Worm (Caenorhabditis elegans) whole organism, young adult: ENCODE results near the gene Y40A1A.3.

ENCODE experiments used
- F10E7.11 ChIP-seq: sonication (generic microtip); optimal IDR thresholded peaks from 2 replicates; lab custom pipeline; 2017; ENCODE audit warnings: mild to moderate bottlenecking, missing genetic modification characterization, moderate library complexity, missing compliant biosample characterization
- F33H1.4 ChIP-seq: fragments of 200-800 bp; sonication (Bioruptor generic); IDR thresholded peaks from 2 replicates; pipeline ENCODE4 v1.3.6; 2022; ENCODE audit warnings: missing genetic modification reagents, missing genetic modification characterization, missing compliant biosample characterization
- K12H6.12 ChIP-seq: fragments of 200-800 bp; sonication (Bioruptor generic); optimal IDR thresholded peaks from 2 replicates; lab custom pipeline; 2018; ENCODE audit warnings: mild to moderate bottlenecking, missing genetic modification characterization, missing compliant biosample characterization
- Y53F4B.3 ChIP-seq: fragments of 200-800 bp; sonication (Bioruptor generic); IDR thresholded peaks from 2 replicates; pipeline ENCODE4 v1.3.6; 2022; ENCODE audit warnings: missing genetic modification reagents, missing genetic modification characterization, missing compliant biosample characterization
- Y56A3A.18 ChIP-seq: fragments of 200-800 bp; sonication (Bioruptor generic); IDR thresholded peaks from 2 replicates; pipeline ENCODE4 v1.3.6; 2022; ENCODE audit warnings: missing genetic modification reagents, missing genetic modification characterization, missing compliant biosample characterization
- Y79H2A.3 ChIP-seq: fragments of 200-800 bp; sonication (Bioruptor generic); conservative IDR thresholded peaks from 2 replicates; pipeline ENCODE4 v1.3.6; 2022; ENCODE audit warnings: missing genetic modification reagents, missing genetic modification characterization, missing compliant biosample characterization
- Y95B8A.8 ChIP-seq: fragments of 200-800 bp; sonication (Bioruptor generic); IDR thresholded peaks from 2 replicates; pipeline ENCODE4 v1.3.6; 2022; ENCODE audit warnings: missing genetic modification reagents, missing genetic modification characterization, missing compliant biosample characterization
- ZK185.1 ChIP-seq: sonication (generic microtip); optimal IDR thresholded peaks from 2 replicates; lab custom pipeline; 2016; ENCODE audit warnings: mild to moderate bottlenecking, missing genetic modification characterization, missing compliant biosample characterization; ENCODE audit not compliant: poor library complexity, severe bottlenecking
- akir-1 ChIP-seq: fragments of 200-800 bp; sonication (Bioruptor generic); optimal IDR thresholded peaks from 2 replicates; lab custom pipeline; 2018; ENCODE audit warnings: mild to moderate bottlenecking, missing genetic modification characterization, moderate library complexity, missing compliant biosample characterization
- aptf-3 ChIP-seq: fragments of 200-800 bp; sonication (Bioruptor generic); IDR thresholded peaks from 2 replicates; pipeline ENCODE4 v1.3.6; 2022; ENCODE audit warnings: missing genetic modification characterization, missing compliant biosample characterization
- atf-7 ChIP-seq: sonication (generic microtip); optimal IDR thresholded peaks from 2 replicates; lab custom pipeline; 2017; ENCODE audit warnings: mild to moderate bottlenecking, missing genetic modification characterization, missing compliant biosample characterization
- bed-2 ChIP-seq: fragments of 200-800 bp; sonication (Bioruptor generic); IDR thresholded peaks from 2 replicates; pipeline ENCODE4 v1.3.6; 2022; ENCODE audit warnings: missing genetic modification reagents, missing genetic modification characterization, missing compliant biosample characterization
- cebp-2 ChIP-seq: fragments of 200-800 bp; sonication (Bioruptor generic); IDR thresholded peaks from 2 replicates; pipeline ENCODE4 v1.3.6; 2022; ENCODE audit warnings: missing genetic modification characterization, missing compliant biosample characterization
- ceh-100 ChIP-seq: fragments of 200-800 bp; sonication (Bioruptor generic); IDR thresholded peaks from 2 replicates; pipeline ENCODE4 v1.3.6; 2022; ENCODE audit warnings: missing genetic modification reagents, missing genetic modification characterization, missing compliant biosample characterization
- ceh-27 ChIP-seq: fragments of 200-800 bp; sonication (Bioruptor generic); optimal IDR thresholded peaks from 2 replicates; lab custom pipeline; 2018; ENCODE audit warnings: mild to moderate bottlenecking, missing genetic modification characterization, moderate library complexity, missing compliant biosample characterization
- ceh-58 ChIP-seq: fragments of 200-800 bp; sonication (Bioruptor generic); IDR thresholded peaks from 2 replicates; pipeline ENCODE4 v1.3.6; 2022; ENCODE audit warnings: missing genetic modification characterization, missing compliant biosample characterization
- die-1 ChIP-seq: sonication (generic microtip); optimal IDR thresholded peaks from 2 replicates; lab custom pipeline; 2016; ENCODE audit warnings: missing genotype, mild to moderate bottlenecking, missing genetic modification characterization, missing compliant biosample characterization
- egrh-3 ChIP-seq: fragments of 200-800 bp; sonication (Bioruptor generic); IDR thresholded peaks from 2 replicates; pipeline ENCODE4 v1.3.6; 2022; ENCODE audit warnings: missing genetic modification reagents, missing genetic modification characterization, missing compliant biosample characterization
- ets-4 ChIP-seq: fragments of 200-800 bp; sonication (Bioruptor generic); optimal IDR thresholded peaks from 2 replicates; lab custom pipeline; 2018; ENCODE audit warnings: mild to moderate bottlenecking, missing genetic modification characterization, missing compliant biosample characterization
- fkh-3 ChIP-seq: sonication (generic microtip); optimal IDR thresholded peaks from 2 replicates; lab custom pipeline; 2016; ENCODE audit warnings: mild to moderate bottlenecking, missing genetic modification characterization, missing compliant biosample characterization
- hlh-12 ChIP-seq: sonication (generic microtip); optimal IDR thresholded peaks from 2 replicates; lab custom pipeline; 2016; ENCODE audit warnings: missing genetic modification characterization, missing compliant biosample characterization
- hmg-20 ChIP-seq: fragments of 200-800 bp; sonication (Bioruptor generic); IDR thresholded peaks from 2 replicates; pipeline ENCODE4 v1.3.6; 2022; ENCODE audit warnings: missing genetic modification reagents, missing genetic modification characterization, missing compliant biosample characterization
- hrde-1 ChIP-seq: sonication (generic microtip); optimal IDR thresholded peaks from 2 replicates; lab custom pipeline; 2016; ENCODE audit warnings: missing genetic modification characterization, mild to moderate bottlenecking, missing compliant biosample characterization, moderate library complexity, missing genotype, missing genetic modification reagents, borderline replicate concordance
- lag-1 ChIP-seq: fragments of 200-800 bp; sonication (Bioruptor generic); IDR thresholded peaks from 2 replicates; pipeline ENCODE4 v1.3.6; 2022; ENCODE audit warnings: missing genetic modification reagents, missing genetic modification characterization, missing compliant biosample characterization
- lin-40 ChIP-seq: sonication (generic microtip); optimal IDR thresholded peaks from 2 replicates; lab custom pipeline; 2016; ENCODE audit warnings: missing genetic modification characterization, mild to moderate bottlenecking, missing compliant biosample characterization, missing genotype, missing genetic modification reagents
- lin-54 ChIP-seq: fragments of 200-800 bp; sonication (Bioruptor generic); optimal IDR thresholded peaks from 2 replicates; lab custom pipeline; 2018; ENCODE audit warnings: mild to moderate bottlenecking, missing genetic modification characterization, missing compliant biosample characterization
- lsl-1 ChIP-seq: fragments of 200-800 bp; sonication (Bioruptor generic); optimal IDR thresholded peaks from 2 replicates; lab custom pipeline; 2018; ENCODE audit warnings: mild to moderate bottlenecking, missing genetic modification characterization, moderate library complexity, missing compliant biosample characterization
- lsy-27 ChIP-seq: sonication (generic microtip); optimal IDR thresholded peaks from 2 replicates; lab custom pipeline; 2017; ENCODE audit warnings: missing genetic modification characterization, mild to moderate bottlenecking, missing compliant biosample characterization, antibody characterized with exemption, missing genotype, borderline replicate concordance; ENCODE audit not compliant: insufficient read depth
- madf-3 ChIP-seq: fragments of 200-800 bp; sonication (Bioruptor generic); IDR thresholded peaks from 2 replicates; pipeline ENCODE4 v1.3.6; 2022; ENCODE audit warnings: missing genetic modification reagents, missing genetic modification characterization, missing compliant biosample characterization
- nhr-120 ChIP-seq: fragments of 200-800 bp; sonication (Bioruptor generic); IDR thresholded peaks from 2 replicates; pipeline ENCODE4 v1.3.6; 2022; ENCODE audit warnings: missing genetic modification characterization, missing compliant biosample characterization
- nhr-179 ChIP-seq: sonication (generic microtip); optimal IDR thresholded peaks from 2 replicates; lab custom pipeline; 2016; ENCODE audit warnings: mild to moderate bottlenecking, missing genetic modification characterization, missing compliant biosample characterization
- nhr-80 ChIP-seq: sonication (generic microtip); optimal IDR thresholded peaks from 2 replicates; lab custom pipeline; 2016; ENCODE audit warnings: missing genetic modification characterization, missing compliant biosample characterization
- nhr-90 ChIP-seq: sonication (generic microtip); optimal IDR thresholded peaks from 2 replicates; lab custom pipeline; 2016; ENCODE audit warnings: missing genotype, mild to moderate bottlenecking, missing genetic modification characterization, missing compliant biosample characterization
- pbrm-1 ChIP-seq: fragments of 200-800 bp; sonication (Bioruptor generic); IDR thresholded peaks from 2 replicates; pipeline ENCODE4 v1.3.6; 2022; ENCODE audit warnings: missing genetic modification reagents, missing genetic modification characterization, missing compliant biosample characterization
- rcor-1 ChIP-seq: fragments of 200-800 bp; sonication (Bioruptor generic); IDR thresholded peaks from 2 replicates; pipeline ENCODE4 v1.3.6; 2022; ENCODE audit warnings: missing genetic modification reagents, missing genetic modification characterization, missing compliant biosample characterization
- rec-8 ChIP-seq, 2 experiments: sonication (generic microtip); optimal IDR thresholded peaks; 2 replicates each; lab custom pipeline; 2016; ENCODE audit warnings: mild to moderate bottlenecking in 2 of 2, missing genetic modification characterization in 2 of 2, missing genetic modification reagents in 2 of 2, missing genotype in 2 of 2, missing biosample characterization in 1 of 2, missing compliant biosample characterization in 1 of 2, moderate library complexity in 1 of 2
- rpc-1 ChIP-seq, 2 experiments: fragments of 150-350 bp in 1 of 2; sonication (generic microtip) in 1 of 2; optimal IDR thresholded peaks; 2 replicates each; lab custom pipeline; 2014 to 2018; ENCODE audit warnings: missing biosample characterization in 1 of 2, missing genetic modification characterization in 1 of 2, missing genetic modification reagents in 1 of 2, missing genotype in 1 of 2
- snpc-1.3 ChIP-seq: sonication (generic microtip); optimal IDR thresholded peaks from 2 replicates; lab custom pipeline; 2017; ENCODE audit warnings: missing genetic modification characterization, mild to moderate bottlenecking, missing compliant biosample characterization, antibody characterized with exemption, moderate library complexity, missing genotype, missing genetic modification reagents; ENCODE audit not compliant: insufficient read depth
- snpc-3.4 ChIP-seq: sonication (generic microtip); optimal IDR thresholded peaks from 2 replicates; lab custom pipeline; 2017; ENCODE audit warnings: missing genetic modification characterization, mild to moderate bottlenecking, missing compliant biosample characterization, antibody characterized with exemption, moderate library complexity, missing genotype, missing genetic modification reagents
- sptf-2 ChIP-seq: fragments of 200-800 bp; sonication (Bioruptor generic); optimal IDR thresholded peaks from 2 replicates; lab custom pipeline; 2018; ENCODE audit warnings: mild to moderate bottlenecking, missing genetic modification characterization, missing compliant biosample characterization
- zfh-2 ChIP-seq: fragments of 200-800 bp; sonication (Bioruptor generic); conservative IDR thresholded peaks from 2 replicates; pipeline ENCODE4 v1.3.6; 2022; ENCODE audit warnings: missing genetic modification reagents, missing genetic modification characterization, missing compliant biosample characterization

Gene Y40A1A.3

ce11 chrX:2043224-2043623 is 45.4 kb upstream of the Y40A1A.3 start:
- TF ChIP-seq die-1 (tag; lab: Kevin White, UChicago) (no peak), lin-40 (tag; lab: Kevin White, UChicago) (no peak), rcor-1 (GFP tag; lab: Robert Waterston, UW) (no peak), nhr-179 (no peak), F10E7.11 (tag; lab: Kevin White, UChicago) (no peak), atf-7 (no peak), K12H6.12 (tag; lab: Kevin White, UChicago) (peak; percentile 23)

ce11 chrX:2042621-2043020 is 44.8 kb upstream of the Y40A1A.3 start:
- TF ChIP-seq bed-2 (GFP tag; lab: Robert Waterston, UW) (no peak), lsy-27 (tag; lab: Kevin White, UChicago) (no peak), lag-1 (GFP tag; lab: Robert Waterston, UW) (no peak), rec-8 (tag; optimal IDR thresholded peaks at IDR 0.05; lab: Kevin White, UChicago) (no peak), Y95B8A.8 (GFP tag; lab: Robert Waterston, UW) (no peak), ceh-27 (no peak), snpc-1.3 (no peak), hmg-20 (GFP tag; lab: Robert Waterston, UW) (no peak), nhr-80 (tag; lab: Kevin White, UChicago) (no peak), pbrm-1 (no peak), hrde-1 (tag; lab: Kevin White, UChicago) (no peak), nhr-90 (tag; lab: Kevin White, UChicago) (no peak), madf-3 (GFP tag; lab: Robert Waterston, UW) (no peak), ceh-100 (GFP tag; lab: Robert Waterston, UW) (no peak), F33H1.4 (no peak), lsl-1 (no peak), rcor-1 (GFP tag; lab: Robert Waterston, UW) (no peak)

DNA sequence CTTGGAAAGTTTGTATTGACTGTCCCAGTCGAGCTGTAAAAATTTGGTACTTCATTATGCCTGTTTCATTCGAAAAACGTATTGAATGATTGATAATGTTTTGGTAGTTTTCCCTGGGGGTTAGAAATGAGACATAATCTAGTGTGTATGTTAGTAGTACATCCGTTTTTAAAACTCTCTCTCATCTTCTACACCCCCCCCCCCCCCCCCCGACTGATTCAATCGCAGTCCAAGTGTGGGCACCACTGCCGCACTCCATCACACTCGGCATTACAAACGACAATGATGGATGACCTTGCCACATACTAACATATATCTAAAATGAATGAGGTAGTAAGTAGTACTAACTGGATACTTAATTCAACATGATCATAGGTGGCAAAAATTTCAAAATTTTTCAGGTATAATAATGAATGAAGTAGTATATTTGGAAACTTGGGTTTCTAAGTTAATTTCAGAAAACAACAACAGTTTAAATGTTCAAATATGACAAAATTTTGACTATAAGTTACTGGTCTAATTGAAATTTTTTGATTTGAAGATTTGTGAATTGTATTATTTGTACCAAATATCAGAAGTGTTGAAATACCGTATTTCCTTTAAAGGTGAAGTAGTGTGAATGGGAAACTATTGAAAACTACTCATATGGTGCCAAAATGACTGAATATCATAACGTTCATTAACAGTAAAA is 43.8 kb upstream of the Y40A1A.3 start:
- no peak for TF ChIP-seq snpc-1.3
- no peak for TF ChIP-seq hlh-12 (tag; lab: Kevin White, UChicago)
- TF ChIP-seq zfh-2, result peak; percentile 33; the same call in 1 of the 2 replicates
- TF ChIP-seq akir-1 (GFP tag; lab: Kevin White, UChicago), result no peak
- TF ChIP-seq nhr-120 (GFP tag; lab: Robert Waterston, UW), result no peak

ce11 chrX:2040877-2041276 is 43.0 kb upstream of the Y40A1A.3 start:
- no peak for TF ChIP-seq aptf-3 (GFP tag; lab: Robert Waterston, UW)
- TF ChIP-seq rpc-1 (optimal IDR thresholded peaks at IDR 0.05; lab: Kevin White, UChicago), result no peak
- TF ChIP-seq rpc-1 (tag; optimal IDR thresholded peaks at IDR 0.05; lab: Kevin White, UChicago), result peak; percentile 26
- TF ChIP-seq, all 124 proteins: peak for 1

- TF ChIP-seq F10E7.11 (tag; lab: Kevin White, UChicago) (no peak), lin-54 (no peak), ceh-58 (no peak), Y56A3A.18 (GFP tag; lab: Robert Waterston, UW) (no peak), ets-4 (GFP tag; lab: Kevin White, UChicago) (no peak), snpc-3.4 (tag; lab: Kevin White, UChicago) (no peak), cebp-2 (GFP tag; lab: Robert Waterston, UW) (no peak), fkh-3 (tag; lab: Kevin White, UChicago) (no peak), hrde-1 (tag; lab: Kevin White, UChicago) (no peak), Y53F4B.3 (GFP tag; lab: Robert Waterston, UW) (no peak), Y79H2A.3 (GFP tag; lab: Robert Waterston, UW) (no peak), Y95B8A.8 (GFP tag; lab: Robert Waterston, UW) (no peak), lsl-1 (no peak), egrh-3 (no peak), sptf-2 (no peak), zfh-2 (no peak), ZK185.1 (no peak)
These were observed 41.5 kb upstream of the Y40A1A.3 start, which contains the start of gene smex-2 for ce11 chrX:2039358-2039757. smex-2 (minus strand) TSS chrX:2039458.
